Worm (Caenorhabditis elegans): ENCODE results near the gene F38B7.17.

- TF ChIP-seq dao-5 (tag; optimal IDR thresholded peaks at IDR 0.05) = no peak
- no peak for TF ChIP-seq W03F9.2 (tag; optimal IDR thresholded peaks at IDR 0.05)
- no peak for TF ChIP-seq him-1 (tag; optimal IDR thresholded peaks at IDR 0.05)
Observed at ce11 chrV:11532964-11533363, 15.8 kb downstream of the F38B7.17 start.
